Fruit fly (Drosophila melanogaster): Measurements from ENCODE around the gene nAChRbeta3.
A peak's percentile ranks its signal among the peaks of the same experiment; 100 is the strongest.

Gene nAChRbeta3

DNA sequence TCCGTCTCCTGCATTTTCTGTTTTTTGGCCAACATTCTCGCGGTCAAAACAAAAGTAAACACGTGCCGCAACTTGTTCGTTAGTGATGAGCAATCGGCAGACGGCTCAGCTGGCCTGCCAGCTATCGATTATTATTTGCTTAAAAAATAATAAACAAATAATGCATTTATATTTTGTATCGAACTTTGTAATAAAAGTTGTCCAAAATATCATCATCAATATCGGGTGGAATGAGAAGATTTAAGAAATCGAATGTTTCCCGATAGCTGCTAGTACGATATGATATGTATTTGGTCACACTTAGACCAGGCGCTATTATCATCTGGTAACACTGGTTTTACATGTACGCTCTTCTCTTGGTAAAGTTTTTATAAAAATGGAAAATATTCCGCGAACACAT lies 23.1 kb downstream of the nAChRbeta3 start, which contains the start of the genes Nle and Sf3b1 (continued):
- TF ChIP-seq CG7556 (GFP tag; optimal IDR thresholded peaks at IDR 0.05) (no peak), Hand (GFP tag; optimal IDR thresholded peaks at IDR 0.05) (no peak), pan (optimal IDR thresholded peaks at IDR 0.05) (no peak), pan (GFP tag; optimal IDR thresholded peaks at IDR 0.05 in 1 of 2, IDR thresholded peaks at IDR 0.05 in 1 of 2) (peak in 1 of 2 experiments; percentile 34), Vsx1 (GFP tag; optimal IDR thresholded peaks at IDR 0.05) (no peak), al (GFP tag; IDR thresholded peaks at IDR 0.05) (no peak), CG2129 (GFP tag; IDR thresholded peaks at IDR 0.05; ENCODE audit: partially characterized antibody) (peak; percentile 93), CG18262 (tag; optimal IDR thresholded peaks at IDR 0.05) (peak; percentile 40), odd (GFP tag; optimal IDR thresholded peaks at IDR 0.05) (no peak), CG17612 (GFP tag; IDR thresholded peaks at IDR 0.05) (no peak), PHDP (tag; optimal IDR thresholded peaks at IDR 0.05) (no peak), B-H1 (GFP tag; IDR thresholded peaks at IDR 0.05) (no peak), HLH4C (GFP tag; IDR thresholded peaks at IDR 0.05; ENCODE audit: partially characterized antibody) (peak; percentile 88), dmrt11E (tag; optimal IDR thresholded peaks at IDR 0.05) (peak; percentile 36), CTCF (GFP tag; optimal IDR thresholded peaks at IDR 0.05) (no peak), Dip2 (GFP tag; IDR thresholded peaks at IDR 0.05) (no peak), schlank (tag; optimal IDR thresholded peaks at IDR 0.05) (no peak), CG9215 (GFP tag; IDR thresholded peaks at IDR 0.05) (peak; percentile 65), CG17328 (GFP tag; IDR thresholded peaks at IDR 0.05) (0 out of 2 replicates have a peak, but pooled peaks have one; percentile 2), en (GFP tag; optimal IDR thresholded peaks at IDR 0.05) (no peak), CG6683 (GFP tag; optimal IDR thresholded peaks at IDR 0.05) (no peak), CG14667 (GFP tag; IDR thresholded peaks at IDR 0.05) (no peak), CG10431 (GFP tag; optimal IDR thresholded peaks at IDR 0.05) (no peak), CG3281 (GFP tag; optimal IDR thresholded peaks at IDR 0.05) (peak; percentile 55), CG17359 (tag; optimal IDR thresholded peaks at IDR 0.05) (peak; percentile 39), CG7745 (tag; optimal IDR thresholded peaks at IDR 0.05) (no peak), CG3847 (GFP tag; IDR thresholded peaks at IDR 0.05) (peak; percentile 78), Spps (tag; optimal IDR thresholded peaks at IDR 0.05) (peak; percentile 31), Sry-δ (GFP tag; optimal IDR thresholded peaks at IDR 0.05) (peak; percentile 93), cato (GFP tag; optimal IDR thresholded peaks at IDR 0.05; ENCODE audit: borderline replicate concordance) (peak; percentile 21), CG9876 (GFP tag; optimal IDR thresholded peaks at IDR 0.05) (no peak), CG8478 (optimal IDR thresholded peaks at IDR 0.05) (no peak), so (GFP tag; IDR thresholded peaks at IDR 0.05) (no peak), CG4360 (GFP tag; IDR thresholded peaks at IDR 0.05) (no peak), Asciz (GFP tag; optimal IDR thresholded peaks at IDR 0.05) (no peak), pb (GFP tag; optimal IDR thresholded peaks at IDR 0.05) (no peak), Adf1 (GFP tag; IDR thresholded peaks at IDR 0.05) (peak; percentile 48), CG18619 (GFP tag; optimal IDR thresholded peaks at IDR 0.05) (no peak), Six4 (GFP tag; optimal IDR thresholded peaks at IDR 0.05) (peak; percentile 42), Sox100B (GFP tag; optimal IDR thresholded peaks at IDR 0.05) (no peak), unpg (GFP tag; optimal IDR thresholded peaks at IDR 0.05) (no peak), CG16815 (GFP tag; optimal IDR thresholded peaks at IDR 0.05) (no peak), tin (GFP tag; optimal IDR thresholded peaks at IDR 0.05) (peak; percentile 41), bsh (GFP tag; optimal IDR thresholded peaks at IDR 0.05) (no peak), hkb (optimal IDR thresholded peaks at IDR 0.05) (peak; percentile 54), hkb (GFP tag; IDR thresholded peaks at IDR 0.05) (no peak), Lhr (GFP tag; optimal IDR thresholded peaks at IDR 0.05) (peak; percentile 31), CG12104 (GFP tag; optimal IDR thresholded peaks at IDR 0.05) (no peak), CG9437 (GFP tag; optimal IDR thresholded peaks at IDR 0.05) (no peak), oc (tag; optimal IDR thresholded peaks at IDR 0.05) (no peak), CG13287 (GFP tag; IDR thresholded peaks at IDR 0.05; ENCODE audit: partially characterized antibody) (peak; percentile 99), Ada2b (GFP tag; IDR thresholded peaks at IDR 0.05) (no peak), CG31365 (tag; optimal IDR thresholded peaks at IDR 0.05) (no peak)

Data from whole organism, embryonic.